Worm (Caenorhabditis elegans) whole organism, L4 larva: Measurements from ENCODE around the gene mrpl-11.

ENCODE experiments used
- D1046.2 ChIP-seq: fragments of 200-800 bp; sonication (Bioruptor generic); IDR thresholded peaks from 2 replicates; pipeline ENCODE4 v1.3.6; 2022; ENCODE audit warnings: missing genetic modification characterization, missing compliant biosample characterization
- F10B5.3 ChIP-seq: sonication (generic microtip); optimal IDR thresholded peaks from 2 replicates; lab custom pipeline; 2016; ENCODE audit warnings: mild to moderate bottlenecking, missing genetic modification characterization, missing compliant biosample characterization
- F44E2.7 ChIP-seq: fragments of 200-800 bp; sonication (Bioruptor generic); IDR thresholded peaks from 2 replicates; pipeline ENCODE4 v2.1.2; 2022; ENCODE audit warnings: missing genetic modification characterization, missing compliant biosample characterization
- F49E8.2 ChIP-seq: sonication (generic microtip); optimal IDR thresholded peaks from 2 replicates; lab custom pipeline; 2016; ENCODE audit warnings: missing compliant biosample characterization, mild to moderate bottlenecking, missing genetic modification characterization, borderline replicate concordance
- R02D3.7 ChIP-seq: fragments of 150-350 bp; sonication (generic microtip); optimal IDR thresholded peaks from 3 replicates; lab custom pipeline; 2014; ENCODE audit warnings: missing biosample characterization, missing genetic modification characterization
- Y48G9A.11 ChIP-seq: fragments of 200-800 bp; sonication (Bioruptor generic); IDR thresholded peaks from 2 replicates; pipeline ENCODE4 v1.3.6; 2022; ENCODE audit warnings: missing genetic modification reagents, missing genetic modification characterization, missing compliant biosample characterization
- Y5F2A.4 ChIP-seq: fragments of 200-800 bp; sonication (Bioruptor generic); optimal IDR thresholded peaks from 2 replicates; lab custom pipeline; 2018; ENCODE audit warnings: mild to moderate bottlenecking, missing genetic modification characterization, missing compliant biosample characterization
- Y75B8A.6 ChIP-seq: fragments of 200-800 bp; sonication (Bioruptor generic); IDR thresholded peaks from 2 replicates; pipeline ENCODE4 v1.3.6; 2022; ENCODE audit warnings: missing genetic modification reagents, missing genetic modification characterization, missing compliant biosample characterization
- ama-1 ChIP-seq: fragments of 150-350 bp; optimal IDR thresholded peaks from 2 replicates; lab custom pipeline; 2014; ENCODE audit warnings: inconsistent platforms, mixed read lengths
- ceh-20 ChIP-seq: fragments of 200-800 bp; sonication (Bioruptor generic); IDR thresholded peaks from 2 replicates; pipeline ENCODE4 v1.3.6; 2022; ENCODE audit warnings: missing genetic modification reagents, missing genetic modification characterization, missing compliant biosample characterization
- ceh-32 ChIP-seq: sonication (generic microtip); optimal IDR thresholded peaks from 2 replicates; lab custom pipeline; 2016; ENCODE audit warnings: mild to moderate bottlenecking, missing genetic modification characterization, missing compliant biosample characterization; ENCODE audit not compliant: poor library complexity
- ceh-62 ChIP-seq: sonication (generic microtip); optimal IDR thresholded peaks from 2 replicates; lab custom pipeline; 2017; ENCODE audit warnings: missing biosample characterization, missing genetic modification characterization
- ces-1 ChIP-seq: fragments of 150-350 bp; sonication (generic microtip); optimal IDR thresholded peaks from 4 replicates; lab custom pipeline; 2014; ENCODE audit warnings: missing biosample characterization, missing genetic modification reagents, missing genetic modification characterization
- cey-2 ChIP-seq: sonication (generic microtip); optimal IDR thresholded peaks from 3 replicates; lab custom pipeline; 2017; ENCODE audit warnings: missing genetic modification characterization, mild to moderate bottlenecking, missing compliant biosample characterization, antibody characterized with exemption, borderline replicate concordance; ENCODE audit not compliant: insufficient read depth
- ctbp-1 ChIP-seq: fragments of 200-800 bp; sonication (Bioruptor generic); IDR thresholded peaks from 2 replicates; pipeline ENCODE4 v1.3.6; 2022; ENCODE audit warnings: missing genetic modification reagents, missing genetic modification characterization, missing compliant biosample characterization
- daf-19 ChIP-seq: fragments of 200-800 bp; sonication (Bioruptor generic); conservative IDR thresholded peaks from 2 replicates; pipeline ENCODE4 v1.3.6; 2022; ENCODE audit warnings: missing genetic modification characterization, missing compliant biosample characterization
- dmd-6 ChIP-seq: fragments of 200-800 bp; sonication (Bioruptor generic); IDR thresholded peaks from 2 replicates; pipeline ENCODE4 v1.3.6; 2022; ENCODE audit warnings: missing genetic modification reagents, missing genetic modification characterization, missing compliant biosample characterization
- dmd-9 ChIP-seq: fragments of 200-800 bp; sonication (Bioruptor generic); IDR thresholded peaks from 2 replicates; pipeline ENCODE4 v1.3.6; 2022; ENCODE audit warnings: missing genetic modification reagents, missing genetic modification characterization, missing compliant biosample characterization
- duxl-1 ChIP-seq: sonication (generic microtip); optimal IDR thresholded peaks from 2 replicates; lab custom pipeline; 2016; ENCODE audit warnings: mild to moderate bottlenecking, missing genetic modification characterization, moderate library complexity, missing compliant biosample characterization; ENCODE audit not compliant: poor library complexity
- egl-43 ChIP-seq: fragments of 200-800 bp; sonication (Bioruptor generic); IDR thresholded peaks from 2 replicates; pipeline ENCODE4 v1.3.6; 2022; ENCODE audit warnings: missing genetic modification reagents, missing genetic modification characterization, missing compliant biosample characterization
- gei-8 ChIP-seq: fragments of 200-800 bp; sonication (Bioruptor generic); optimal IDR thresholded peaks from 2 replicates; lab custom pipeline; 2018; ENCODE audit warnings: mild to moderate bottlenecking, missing genetic modification characterization, missing compliant biosample characterization
- hif-1 ChIP-seq, 2 experiments: sonication (generic microtip); optimal IDR thresholded peaks; 2 replicates each; lab custom pipeline; 2016 to 2017; ENCODE audit warnings: missing compliant biosample characterization in 2 of 2, missing genetic modification characterization in 2 of 2, missing genetic modification reagents in 2 of 2, missing genotype in 2 of 2, mild to moderate bottlenecking in 1 of 2
- hlh-30 ChIP-seq: sonication (generic microtip); optimal IDR thresholded peaks from 2 replicates; lab custom pipeline; 2017; ENCODE audit warnings: antibody characterized with exemption, mild to moderate bottlenecking, missing genetic modification characterization, missing compliant biosample characterization; ENCODE audit not compliant: insufficient read depth
- hmg-1.1 ChIP-seq: fragments of 200-800 bp; sonication (Bioruptor generic); IDR thresholded peaks from 2 replicates; pipeline ENCODE4 v1.3.6; 2022; ENCODE audit warnings: missing genetic modification reagents, missing genetic modification characterization, missing compliant biosample characterization
- jun-1 ChIP-seq: fragments of 150-350 bp; optimal IDR thresholded peaks from 2 replicates; lab custom pipeline; 2014; ENCODE audit warnings: missing biosample characterization, missing genetic modification reagents, missing genetic modification characterization
- lin-29 ChIP-seq: fragments of 200-800 bp; sonication (Bioruptor generic); IDR thresholded peaks from 2 replicates; pipeline ENCODE4 v1.3.6; 2022; ENCODE audit warnings: missing genetic modification reagents, missing genetic modification characterization, missing compliant biosample characterization
- lin-38 ChIP-seq: fragments of 200-800 bp; sonication (Bioruptor generic); IDR thresholded peaks from 2 replicates; pipeline ENCODE4 v1.3.6; 2022; ENCODE audit warnings: missing genetic modification reagents, missing genetic modification characterization, missing compliant biosample characterization
- lin-39 ChIP-seq: fragments of 150-350 bp; optimal IDR thresholded peaks from 2 replicates; lab custom pipeline; 2014; ENCODE audit warnings: missing biosample characterization, missing genetic modification reagents, missing genetic modification characterization
- lir-3 ChIP-seq: sonication (generic microtip); optimal IDR thresholded peaks from 2 replicates; lab custom pipeline; 2016; ENCODE audit warnings: mild to moderate bottlenecking, missing genetic modification characterization, missing compliant biosample characterization
- madf-5 ChIP-seq, 2 experiments: fragments of 200-800 bp; sonication (Bioruptor generic); IDR thresholded peaks; 2 replicates each; pipeline ENCODE4 v1.3.6; 2022; ENCODE audit warnings: missing compliant biosample characterization in 2 of 2, missing genetic modification characterization in 2 of 2
- mdt-29 ChIP-seq: fragments of 200-800 bp; sonication (Bioruptor generic); IDR thresholded peaks from 2 replicates; pipeline ENCODE4 v1.3.6; 2022; ENCODE audit warnings: missing genetic modification reagents, missing genetic modification characterization, missing compliant biosample characterization
- mxl-2 ChIP-seq: fragments of 200-800 bp; sonication (Bioruptor generic); conservative IDR thresholded peaks from 2 replicates; pipeline ENCODE4 v1.3.6; 2022; ENCODE audit warnings: missing genetic modification reagents, missing genetic modification characterization, missing compliant biosample characterization
- nhr-111 ChIP-seq: fragments of 200-800 bp; sonication (Bioruptor generic); optimal IDR thresholded peaks from 2 replicates; lab custom pipeline; 2018; ENCODE audit warnings: mild to moderate bottlenecking, missing genetic modification characterization, missing compliant biosample characterization
- nhr-237 ChIP-seq: sonication (generic microtip); optimal IDR thresholded peaks from 2 replicates; lab custom pipeline; 2017; ENCODE audit warnings: missing biosample characterization, missing genetic modification characterization
- nhr-25 ChIP-seq: sonication (generic microtip); optimal IDR thresholded peaks from 2 replicates; lab custom pipeline; 2017; ENCODE audit warnings: missing genetic modification characterization, mild to moderate bottlenecking, missing compliant biosample characterization, antibody characterized with exemption, moderate library complexity, borderline replicate concordance; ENCODE audit not compliant: insufficient read depth
- nhr-28 ChIP-seq: fragments of 150-350 bp; optimal IDR thresholded peaks from 2 replicates; lab custom pipeline; 2014; ENCODE audit warnings: missing biosample characterization, missing genetic modification characterization
- nhr-41 ChIP-seq: fragments of 200-800 bp; sonication (Bioruptor generic); IDR thresholded peaks from 2 replicates; pipeline ENCODE4 v1.3.6; 2022; ENCODE audit warnings: missing genetic modification reagents, missing genetic modification characterization, missing compliant biosample characterization
- nhr-6 ChIP-seq: fragments of 150-350 bp; optimal IDR thresholded peaks from 2 replicates; lab custom pipeline; 2014; ENCODE audit warnings: missing biosample characterization, missing genetic modification characterization
- php-3 ChIP-seq: fragments of 200-800 bp; sonication (Bioruptor generic); IDR thresholded peaks from 2 replicates; pipeline ENCODE4 v1.3.6; 2022; ENCODE audit warnings: missing genetic modification reagents, missing genetic modification characterization, missing compliant biosample characterization
- saeg-2 ChIP-seq: fragments of 200-800 bp; sonication (Bioruptor generic); IDR thresholded peaks from 2 replicates; pipeline ENCODE4 v1.3.6; 2022; ENCODE audit warnings: missing genetic modification reagents, missing genetic modification characterization, missing compliant biosample characterization
- sdz-12 ChIP-seq: fragments of 200-800 bp; sonication (Bioruptor generic); optimal IDR thresholded peaks from 2 replicates; lab custom pipeline; 2018; ENCODE audit warnings: mild to moderate bottlenecking, missing genetic modification characterization, missing compliant biosample characterization
- snpc-1.2 ChIP-seq: fragments of 200-800 bp; sonication (Bioruptor generic); IDR thresholded peaks from 2 replicates; pipeline ENCODE4 v1.3.6; 2022; ENCODE audit warnings: missing genetic modification reagents, missing genetic modification characterization, missing compliant biosample characterization
- spr-1 ChIP-seq: sonication (generic microtip); optimal IDR thresholded peaks from 2 replicates; lab custom pipeline; 2016; ENCODE audit warnings: mild to moderate bottlenecking, missing genetic modification characterization, missing compliant biosample characterization
- tag-97 ChIP-seq: fragments of 200-800 bp; sonication (Bioruptor generic); IDR thresholded peaks from 2 replicates; pipeline ENCODE4 v1.3.6; 2022; ENCODE audit warnings: missing genetic modification characterization, missing compliant biosample characterization
- tra-1 ChIP-seq: fragments of 200-800 bp; sonication (Bioruptor generic); IDR thresholded peaks from 2 replicates; pipeline ENCODE4 v1.3.6; 2022; ENCODE audit warnings: missing genetic modification reagents, missing genetic modification characterization, missing compliant biosample characterization
- unc-39 ChIP-seq: sonication (generic microtip); optimal IDR thresholded peaks from 2 replicates; lab custom pipeline; 2017; ENCODE audit warnings: missing biosample characterization, missing genetic modification characterization
- vab-7 ChIP-seq: fragments of 200-800 bp; sonication (Bioruptor generic); IDR thresholded peaks from 2 replicates; pipeline ENCODE4 v1.3.6; 2022; ENCODE audit warnings: missing genetic modification reagents, missing genetic modification characterization, missing compliant biosample characterization
- zfp-2 ChIP-seq: sonication (generic microtip); optimal IDR thresholded peaks from 2 replicates; lab custom pipeline; 2016; ENCODE audit warnings: mild to moderate bottlenecking, missing genetic modification characterization, missing compliant biosample characterization
- zip-11 ChIP-seq: fragments of 200-800 bp; sonication (Bioruptor generic); IDR thresholded peaks from 2 replicates; pipeline ENCODE4 v1.3.6; 2022; ENCODE audit warnings: missing genetic modification characterization, missing compliant biosample characterization

Gene mrpl-11

DNA sequence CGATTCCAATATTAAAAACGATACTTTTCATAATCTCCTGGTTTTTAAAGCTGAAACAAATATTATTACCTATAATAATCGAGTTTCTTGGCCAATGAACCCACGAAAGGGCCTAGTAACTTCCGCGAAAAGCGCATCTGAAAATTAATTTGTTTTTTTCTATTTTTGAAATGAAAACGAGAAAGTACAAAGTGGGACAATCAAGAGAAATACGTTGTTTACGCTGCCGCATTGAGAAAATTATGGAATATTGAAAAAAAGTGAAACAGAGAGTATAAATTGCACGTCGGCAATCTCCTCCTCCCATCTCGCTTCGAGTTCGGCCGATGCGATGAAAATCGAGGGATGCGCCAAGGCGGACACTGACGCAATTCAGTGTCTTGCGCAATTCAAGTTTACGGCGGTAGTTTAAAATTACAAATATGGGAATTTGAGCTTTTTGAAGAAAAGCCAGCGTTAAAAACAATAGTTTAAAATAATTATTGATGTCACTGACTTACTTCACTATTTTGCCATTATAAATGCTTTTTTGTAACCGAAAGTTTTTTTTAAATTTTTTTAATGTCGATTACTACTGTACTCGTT lies 23.9 kb downstream of the mrpl-11 start, which contains the start of gene pdhk-2 (continued):
- TF ChIP-seq nhr-41 (GFP tag; lab: Robert Waterston, UW) (no peak), snpc-1.2 (GFP tag; lab: Robert Waterston, UW) (no peak; the same call in 1 of the 2 replicates), F44E2.7 (no peak), gei-8 (GFP tag; lab: Kevin White, UChicago) (peak; percentile 26), ces-1 (GFP tag; lab: Kevin White, UChicago) (no peak), sdz-12 (GFP tag; lab: Kevin White, UChicago) (no peak), hif-1 (tag; optimal IDR thresholded peaks at IDR 0.05; lab: Kevin White, UChicago) (peak; percentile 46 to 87), lir-3 (tag; lab: Kevin White, UChicago) (peak; percentile 43), cey-2 (tag; lab: Kevin White, UChicago) (no peak), unc-39 (tag; lab: Kevin White, UChicago) (no peak), ceh-32 (tag; lab: Kevin White, UChicago) (peak; percentile 44), Y48G9A.11 (peak; percentile 67; the same call in 1 of the 2 replicates), hlh-30 (tag; lab: Kevin White, UChicago) (peak; percentile 87), duxl-1 (peak; percentile 86), mdt-29 (peak; percentile 68; the same call in 1 of the 2 replicates), F49E8.2 (tag; lab: Kevin White, UChicago) (peak; percentile 73), nhr-237 (tag; lab: Kevin White, UChicago) (no peak), lin-39 (tag; lab: Kevin White, UChicago) (no peak), ama-1 (lab: Kevin White, UChicago) (peak; percentile 81), tag-97 (GFP tag; lab: Robert Waterston, UW) (no peak), hmg-1.1 (GFP tag; lab: Robert Waterston, UW) (peak; percentile 91), tra-1 (peak; percentile 59; the same call in 1 of the 2 replicates), lin-38 (peak; percentile 89), madf-5 (GFP tag; IDR thresholded peaks at IDR 0.05; lab: Robert Waterston, UW) (no peak), zip-11 (GFP tag; lab: Robert Waterston, UW) (no peak), ceh-20 (GFP tag; lab: Robert Waterston, UW) (peak; percentile 90), dmd-6 (peak; percentile 94), nhr-25 (peak; percentile 64), php-3 (GFP tag; lab: Robert Waterston, UW) (0 out of 2 replicates have a peak, but pooled peaks have one; percentile 57), nhr-6 (tag; lab: Kevin White, UChicago) (peak; percentile 90), mxl-2 (GFP tag; lab: Robert Waterston, UW) (no peak), spr-1 (tag; lab: Kevin White, UChicago) (peak; percentile 86), zfp-2 (tag; lab: Kevin White, UChicago) (no peak), lin-29 (GFP tag; lab: Robert Waterston, UW) (peak; percentile 79), F10B5.3 (tag; lab: Kevin White, UChicago) (peak; percentile 68), ceh-62 (tag; lab: Kevin White, UChicago) (no peak), R02D3.7 (no peak), Y5F2A.4 (GFP tag; lab: Kevin White, UChicago) (no peak), nhr-28 (peak; percentile 73), vab-7 (GFP tag; lab: Robert Waterston, UW) (0 out of 2 replicates have a peak, but pooled peaks have one; percentile 51), saeg-2 (GFP tag; lab: Robert Waterston, UW) (peak; percentile 77; the same call in 1 of the 2 replicates), daf-19 (GFP tag; lab: Robert Waterston, UW) (peak; percentile 73), ctbp-1 (GFP tag; lab: Robert Waterston, UW) (peak; percentile 90), D1046.2 (GFP tag; lab: Robert Waterston, UW) (no peak), dmd-9 (GFP tag; lab: Robert Waterston, UW) (peak; percentile 82), nhr-111 (no peak), Y75B8A.6 (GFP tag; lab: Robert Waterston, UW) (no peak), egl-43 (GFP tag; lab: Robert Waterston, UW) (no peak), jun-1 (tag; lab: Kevin White, UChicago) (peak; percentile 83)
